Worm (Caenorhabditis elegans) whole organism, L4 larva: ENCODE measurements around the gene Y116A8C.469.

Source experiments
- D1046.2 ChIP-seq: fragments of 200-800 bp; sonication (Bioruptor generic); IDR thresholded peaks from 2 replicates; pipeline ENCODE4 v1.3.6; 2022; ENCODE audit warnings: missing genetic modification characterization, missing compliant biosample characterization
- F10B5.3 ChIP-seq: sonication (generic microtip); optimal IDR thresholded peaks from 2 replicates; lab custom pipeline; 2016; ENCODE audit warnings: mild to moderate bottlenecking, missing genetic modification characterization, missing compliant biosample characterization
- T26A8.4 ChIP-seq: fragments of 200-800 bp; sonication (Bioruptor generic); IDR thresholded peaks from 2 replicates; pipeline ENCODE4 v1.3.6; 2022; ENCODE audit warnings: missing genetic modification characterization, missing compliant biosample characterization
- ZK546.5 ChIP-seq, 2 experiments: sonication (generic microtip); optimal IDR thresholded peaks; 2 replicates each; lab custom pipeline; 2017; ENCODE audit warnings: missing biosample characterization in 2 of 2, missing genetic modification characterization in 2 of 2
- aha-1 ChIP-seq: fragments of 150-350 bp; peaks from one replicate; lab custom pipeline; 2014; ENCODE audit warnings: missing biosample characterization, missing genetic modification characterization
- ama-1 ChIP-seq: fragments of 150-350 bp; optimal IDR thresholded peaks from 2 replicates; lab custom pipeline; 2014; ENCODE audit warnings: inconsistent platforms, mixed read lengths
- attf-4 ChIP-seq: sonication (generic microtip); optimal IDR thresholded peaks from 3 replicates; lab custom pipeline; 2017; ENCODE audit warnings: missing biosample characterization, missing genetic modification characterization
- ceh-28 ChIP-seq: fragments of 150-350 bp; optimal IDR thresholded peaks from 2 replicates; lab custom pipeline; 2014; ENCODE audit warnings: missing biosample characterization, missing genetic modification reagents, missing genetic modification characterization
- ceh-44 ChIP-seq: fragments of 200-800 bp; sonication (Bioruptor generic); IDR thresholded peaks from 2 replicates; pipeline ENCODE4 v1.3.6; 2022; ENCODE audit warnings: missing genetic modification reagents, missing genetic modification characterization, missing compliant biosample characterization
- ceh-82 ChIP-seq: sonication (generic microtip); optimal IDR thresholded peaks from 2 replicates; lab custom pipeline; 2017; ENCODE audit warnings: missing biosample characterization, missing genetic modification characterization
- cey-2 ChIP-seq: sonication (generic microtip); optimal IDR thresholded peaks from 3 replicates; lab custom pipeline; 2017; ENCODE audit warnings: missing genetic modification characterization, mild to moderate bottlenecking, missing compliant biosample characterization, antibody characterized with exemption, borderline replicate concordance; ENCODE audit not compliant: insufficient read depth
- daf-19 ChIP-seq: fragments of 200-800 bp; sonication (Bioruptor generic); conservative IDR thresholded peaks from 2 replicates; pipeline ENCODE4 v1.3.6; 2022; ENCODE audit warnings: missing genetic modification characterization, missing compliant biosample characterization
- egl-43 ChIP-seq: fragments of 200-800 bp; sonication (Bioruptor generic); IDR thresholded peaks from 2 replicates; pipeline ENCODE4 v1.3.6; 2022; ENCODE audit warnings: missing genetic modification reagents, missing genetic modification characterization, missing compliant biosample characterization
- gei-8 ChIP-seq: fragments of 200-800 bp; sonication (Bioruptor generic); optimal IDR thresholded peaks from 2 replicates; lab custom pipeline; 2018; ENCODE audit warnings: mild to moderate bottlenecking, missing genetic modification characterization, missing compliant biosample characterization
- hif-1 ChIP-seq, 2 experiments: sonication (generic microtip); optimal IDR thresholded peaks; 2 replicates each; lab custom pipeline; 2016 to 2017; ENCODE audit warnings: missing compliant biosample characterization in 2 of 2, missing genetic modification characterization in 2 of 2, missing genetic modification reagents in 2 of 2, missing genotype in 2 of 2, mild to moderate bottlenecking in 1 of 2
- lim-7 ChIP-seq: fragments of 200-800 bp; sonication (Bioruptor generic); IDR thresholded peaks from 2 replicates; pipeline ENCODE4 v1.3.6; 2022; ENCODE audit warnings: missing genetic modification characterization, missing compliant biosample characterization
- lin-1 ChIP-seq: fragments of 200-800 bp; sonication (Bioruptor generic); IDR thresholded peaks from 2 replicates; pipeline ENCODE4 v1.3.6; 2022; ENCODE audit warnings: missing genetic modification reagents, missing genetic modification characterization, missing compliant biosample characterization
- lin-13 ChIP-seq: fragments of 150-350 bp; optimal IDR thresholded peaks from 2 replicates; lab custom pipeline; 2014; ENCODE audit warnings: missing biosample characterization, missing genetic modification reagents, missing genetic modification characterization
- lin-38 ChIP-seq: fragments of 200-800 bp; sonication (Bioruptor generic); IDR thresholded peaks from 2 replicates; pipeline ENCODE4 v1.3.6; 2022; ENCODE audit warnings: missing genetic modification reagents, missing genetic modification characterization, missing compliant biosample characterization
- mxl-2 ChIP-seq: fragments of 200-800 bp; sonication (Bioruptor generic); conservative IDR thresholded peaks from 2 replicates; pipeline ENCODE4 v1.3.6; 2022; ENCODE audit warnings: missing genetic modification reagents, missing genetic modification characterization, missing compliant biosample characterization
- nhr-10 ChIP-seq: fragments of 150-350 bp; optimal IDR thresholded peaks from 2 replicates; lab custom pipeline; 2014; ENCODE audit warnings: missing biosample characterization, missing genetic modification characterization
- nhr-11 ChIP-seq: fragments of 150-350 bp; optimal IDR thresholded peaks from 2 replicates; lab custom pipeline; 2014; ENCODE audit warnings: missing biosample characterization, missing genetic modification characterization
- nhr-111 ChIP-seq: fragments of 200-800 bp; sonication (Bioruptor generic); optimal IDR thresholded peaks from 2 replicates; lab custom pipeline; 2018; ENCODE audit warnings: mild to moderate bottlenecking, missing genetic modification characterization, missing compliant biosample characterization
- nhr-25 ChIP-seq: sonication (generic microtip); optimal IDR thresholded peaks from 2 replicates; lab custom pipeline; 2017; ENCODE audit warnings: missing genetic modification characterization, mild to moderate bottlenecking, missing compliant biosample characterization, antibody characterized with exemption, moderate library complexity, borderline replicate concordance; ENCODE audit not compliant: insufficient read depth
- nhr-41 ChIP-seq: fragments of 200-800 bp; sonication (Bioruptor generic); IDR thresholded peaks from 2 replicates; pipeline ENCODE4 v1.3.6; 2022; ENCODE audit warnings: missing genetic modification reagents, missing genetic modification characterization, missing compliant biosample characterization
- nhr-76 ChIP-seq: fragments of 150-350 bp; optimal IDR thresholded peaks from 2 replicates; lab custom pipeline; 2014; ENCODE audit warnings: missing biosample characterization, missing genetic modification characterization
- nhr-77 ChIP-seq: fragments of 150-350 bp; optimal IDR thresholded peaks from 2 replicates; lab custom pipeline; 2014; ENCODE audit warnings: missing biosample characterization, missing genetic modification characterization
- pha-4 ChIP-seq, 2 experiments: fragments of 150-350 bp in 1 of 2; fragments of 200-800 bp in 1 of 2; sonication (Bioruptor generic) in 1 of 2; IDR thresholded peaks in 1 of 2; optimal IDR thresholded peaks in 1 of 2; 2 replicates each; pipeline versions ENCODE4 v1.3.6 to Lab custom; 2014 to 2022; ENCODE audit warnings: missing genetic modification characterization in 2 of 2, missing genetic modification reagents in 2 of 2, missing biosample characterization in 1 of 2, missing compliant biosample characterization in 1 of 2
- saeg-2 ChIP-seq: fragments of 200-800 bp; sonication (Bioruptor generic); IDR thresholded peaks from 2 replicates; pipeline ENCODE4 v1.3.6; 2022; ENCODE audit warnings: missing genetic modification reagents, missing genetic modification characterization, missing compliant biosample characterization
- set-16 ChIP-seq: fragments of 200-800 bp; sonication (Bioruptor generic); IDR thresholded peaks from 2 replicates; pipeline ENCODE4 v1.3.6; 2022; ENCODE audit warnings: missing genetic modification reagents, missing genetic modification characterization, missing compliant biosample characterization
- snpc-4 ChIP-seq: fragments of 150-350 bp; optimal IDR thresholded peaks from 2 replicates; lab custom pipeline; 2014; ENCODE audit warnings: missing biosample characterization, missing genetic modification characterization
- unc-62 ChIP-seq, 3 experiments: fragments of 150-350 bp in 1 of 3; sonication (generic microtip); optimal IDR thresholded peaks in 2 of 3; peaks in 1 of 3; 1 replicate in 1 of 3; 2 replicates in 2 of 3; lab custom pipeline; 2014 to 2017; ENCODE audit warnings: missing biosample characterization in 3 of 3, missing genetic modification characterization in 3 of 3, missing genetic modification reagents in 3 of 3, missing genotype in 1 of 3
- zag-1 ChIP-seq: fragments of 150-350 bp; optimal IDR thresholded peaks from 2 replicates; lab custom pipeline; 2014; ENCODE audit warnings: missing biosample characterization, missing genetic modification characterization
- zfp-2 ChIP-seq: sonication (generic microtip); optimal IDR thresholded peaks from 2 replicates; lab custom pipeline; 2016; ENCODE audit warnings: mild to moderate bottlenecking, missing genetic modification characterization, missing compliant biosample characterization
- zip-11 ChIP-seq: fragments of 200-800 bp; sonication (Bioruptor generic); IDR thresholded peaks from 2 replicates; pipeline ENCODE4 v1.3.6; 2022; ENCODE audit warnings: missing genetic modification characterization, missing compliant biosample characterization
- ztf-7 ChIP-seq: fragments of 150-350 bp; optimal IDR thresholded peaks from 2 replicates; lab custom pipeline; 2014; ENCODE audit warnings: missing biosample characterization, missing genetic modification characterization

Gene Y116A8C.469

DNA sequence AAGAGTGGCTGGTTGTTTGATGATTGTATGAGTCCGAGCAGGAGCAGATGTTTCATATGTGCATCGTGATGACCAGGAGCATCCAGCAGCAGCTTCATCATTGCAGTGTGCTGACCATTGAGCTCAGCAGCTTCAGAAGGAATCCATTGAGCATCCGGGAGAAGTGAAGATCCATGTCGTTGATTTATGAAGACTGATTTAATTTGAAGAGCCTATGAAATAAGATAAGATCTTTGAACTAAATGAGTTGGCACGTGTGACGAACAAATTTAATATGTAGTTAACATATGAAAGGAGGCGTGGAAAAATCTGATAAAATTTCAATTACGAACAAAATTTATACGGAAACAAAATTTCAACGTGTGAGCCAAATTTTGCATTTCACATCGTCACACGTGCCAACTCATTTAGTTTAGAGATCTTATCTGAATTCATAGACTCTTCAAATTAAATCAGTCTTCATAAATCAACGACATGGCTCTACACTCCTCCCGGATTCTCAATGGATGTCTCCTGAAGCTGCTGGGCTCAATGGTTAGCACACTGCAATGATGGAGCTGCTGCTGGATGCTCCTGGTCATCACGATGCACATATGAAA lies at the start of gene Y116A8C.469, which contains the start of gene Y116A8C.468:
TSS of gene Y116A8C.469 (minus strand) at position 101 of the 599 bp plus-strand sequence.
TSS of gene Y116A8C.468 (plus strand) at position 549 of the 599 bp plus-strand sequence.
- TF ChIP-seq nhr-11 (tag; lab: Kevin White, UChicago) (no peak), nhr-10 (tag; lab: Kevin White, UChicago) (no peak), mxl-2 (GFP tag; lab: Robert Waterston, UW) (no peak), ceh-82 (no peak), nhr-25 (tag; lab: Kevin White, UChicago) (no peak), T26A8.4 (GFP tag; lab: Robert Waterston, UW) (no peak), lin-13 (GFP tag; lab: Kevin White, UChicago) (no peak), F10B5.3 (tag; lab: Kevin White, UChicago) (no peak), nhr-41 (GFP tag; lab: Robert Waterston, UW) (no peak), attf-4 (tag; lab: Kevin White, UChicago) (no peak), unc-62 (GFP tag; optimal IDR thresholded peaks at IDR 0.05 in 1 of 2; lab: Kevin White, UChicago) (no peak), unc-62 (tag; optimal IDR thresholded peaks at IDR 0.05; lab: Kevin White, UChicago) (no peak), egl-43 (GFP tag; lab: Robert Waterston, UW) (no peak), zag-1 (tag; lab: Kevin White, UChicago) (no peak), hif-1 (tag; optimal IDR thresholded peaks at IDR 0.05; lab: Kevin White, UChicago) (no peak), ztf-7 (no peak), nhr-77 (tag; lab: Kevin White, UChicago) (no peak)

DNA sequence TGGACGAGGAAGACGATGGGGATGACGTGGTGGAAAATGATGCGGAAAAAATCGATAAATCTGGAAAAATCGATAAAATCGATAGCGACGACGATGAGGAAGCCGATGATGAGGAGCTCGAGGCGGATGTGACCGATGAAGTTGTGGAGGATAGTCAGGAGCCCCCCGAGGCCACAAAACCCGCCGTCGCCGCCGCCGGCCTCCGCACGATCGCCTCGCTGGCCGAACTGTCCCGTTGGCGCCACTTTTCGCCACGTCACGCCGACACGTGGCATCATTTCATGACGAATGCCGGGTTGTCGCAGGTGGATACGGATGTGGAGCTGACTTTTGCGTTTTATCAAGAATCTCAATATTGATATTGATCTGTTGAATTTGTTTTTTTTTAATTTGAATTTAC lies 44.7 kb upstream of the Y116A8C.469 start:
- TF ChIP-seq T26A8.4 (GFP tag; lab: Robert Waterston, UW), result no peak
- TF ChIP-seq egl-43 (GFP tag; lab: Robert Waterston, UW), result 0 out of 2 replicates have a peak, but pooled peaks have one; percentile 48
- TF ChIP-seq nhr-111 (GFP tag; lab: Kevin White, UChicago), result no peak
- peak; percentile 93 for TF ChIP-seq set-16
- TF ChIP-seq ceh-44 (GFP tag; lab: Robert Waterston, UW), result no peak
- peak; percentile 72 for TF ChIP-seq ceh-28
- TF ChIP-seq ama-1 (lab: Kevin White, UChicago), result no peak
- TF ChIP-seq lin-1 (GFP tag; lab: Robert Waterston, UW), result no peak
- no peak for TF ChIP-seq zip-11 (GFP tag; lab: Robert Waterston, UW)
- no peak for TF ChIP-seq gei-8
- TF ChIP-seq lin-38 (GFP tag; lab: Robert Waterston, UW), result no peak
- no peak for TF ChIP-seq ZK546.5 (tag; optimal IDR thresholded peaks at IDR 0.05; lab: Kevin White, UChicago)
- TF ChIP-seq nhr-76 (tag; lab: Kevin White, UChicago), result no peak
- TF ChIP-seq snpc-4 (tag; lab: Kevin White, UChicago), result no peak
- TF ChIP-seq cey-2, result no peak
- TF ChIP-seq ceh-82, result no peak
- no peak for TF ChIP-seq saeg-2 (GFP tag; lab: Robert Waterston, UW)
- TF ChIP-seq pha-4 (GFP tag; IDR thresholded peaks at IDR 0.05; lab: Robert Waterston, UW), result no peak
- TF ChIP-seq pha-4 (tag; optimal IDR thresholded peaks at IDR 0.05; lab: Kevin White, UChicago), result no peak

DNA sequence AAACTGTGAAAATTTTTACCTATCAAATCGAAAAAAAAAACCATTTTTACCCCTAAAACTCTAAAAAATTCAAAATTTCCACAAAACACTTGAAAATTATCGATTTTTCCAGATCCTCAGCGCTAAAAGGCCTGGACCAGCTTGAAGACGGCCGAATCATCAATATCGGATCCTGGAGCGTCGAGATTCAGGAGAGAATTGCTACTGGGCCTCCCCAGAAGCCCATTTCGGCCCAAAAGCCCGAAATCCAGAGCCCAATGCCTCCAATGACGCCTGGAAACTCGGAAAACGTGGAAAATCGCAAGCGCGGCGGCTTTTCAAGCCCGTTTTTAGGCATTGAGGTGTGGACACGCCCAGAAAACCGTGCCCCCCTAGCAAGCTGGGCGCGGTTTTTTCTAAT lies 34.7 kb upstream of the Y116A8C.469 start:
- TF ChIP-seq aha-1 (tag; lab: Kevin White, UChicago), result peak; percentile 82
- peak; percentile 52 for TF ChIP-seq set-16
- no peak for TF ChIP-seq D1046.2 (GFP tag; lab: Robert Waterston, UW)
- no peak for TF ChIP-seq zfp-2 (tag; lab: Kevin White, UChicago)

DNA sequence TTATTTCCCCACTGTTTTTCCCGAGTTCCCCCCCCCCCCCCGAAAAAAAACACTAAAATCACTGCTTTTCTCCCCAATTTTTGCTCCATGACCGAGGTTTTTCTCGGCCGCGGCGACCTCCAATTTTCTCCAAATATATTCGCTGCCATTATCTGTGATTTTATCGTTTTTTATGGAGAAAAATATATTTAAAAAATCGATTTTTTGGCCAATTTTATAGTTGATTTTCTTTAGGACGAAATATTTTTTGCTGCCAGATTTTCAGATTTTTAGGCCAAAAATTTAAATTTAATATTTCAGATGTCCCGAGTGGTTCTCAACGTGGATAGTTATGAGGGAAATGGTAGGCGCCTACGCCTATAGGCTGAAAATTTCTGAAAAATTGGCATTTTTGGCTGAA lies 32.0 kb upstream of the Y116A8C.469 start, which contains the start of gene rad-54.B:
TSS of gene rad-54.B (plus strand) at position 301 of the 400 bp plus-strand sequence.
- TF ChIP-seq daf-19 (GFP tag; lab: Robert Waterston, UW) (no peak), lim-7 (GFP tag; lab: Robert Waterston, UW) (no peak), ama-1 (lab: Kevin White, UChicago) (peak; percentile 16)
- TF ChIP-seq, all 104 proteins: peak for 1
